Fruit fly (Drosophila melanogaster) whole organism, embryonic: ENCODE data around the gene CG7879.

Experiments
- CG10209 ChIP-seq: fragments of 200-800 bp; sonication (Bioruptor generic); optimal IDR thresholded peaks from 3 replicates; lab custom pipeline; 2017; ENCODE audit warnings: missing biosample characterization, mild to moderate bottlenecking, missing genetic modification characterization, missing genetic modification reagents
- CG11560 ChIP-seq: fragments of 200-800 bp; sonication (Bioruptor generic); IDR thresholded peaks from 3 replicates; pipeline ENCODE4 v1.3.6; 2022; ENCODE audit warnings: missing biosample characterization, missing genetic modification characterization
- CG12155 ChIP-seq: fragments of 200-800 bp; sonication (Bioruptor generic); optimal IDR thresholded peaks from 3 replicates; lab custom pipeline; 2016; ENCODE audit warnings: missing biosample characterization, missing genetic modification characterization
- CG1233 ChIP-seq: fragments of 200-800 bp; sonication (Bioruptor generic); optimal IDR thresholded peaks from 4 replicates; lab custom pipeline; 2018; ENCODE audit warnings: missing biosample characterization, mild to moderate bottlenecking, missing genetic modification characterization
- CG13287 ChIP-seq: fragments of 200-800 bp; sonication (Bioruptor generic); IDR thresholded peaks from 2 replicates; pipeline ENCODE4 v1.3.6; 2022; ENCODE audit warnings: missing biosample characterization, missing genetic modification characterization; ENCODE audit not compliant: partially characterized antibody
- CG13424 ChIP-seq: fragments of 200-800 bp; sonication (Bioruptor generic); optimal IDR thresholded peaks from 2 replicates; lab custom pipeline; 2019; ENCODE audit warnings: missing biosample characterization, mild to moderate bottlenecking, missing genetic modification characterization, moderate library complexity
- CG15696 ChIP-seq: fragments of 200-800 bp; sonication (Bioruptor generic); optimal IDR thresholded peaks from 2 replicates; lab custom pipeline; 2019; ENCODE audit warnings: missing biosample characterization, mild to moderate bottlenecking, missing genetic modification characterization, moderate library complexity
- CG16779 ChIP-seq: fragments of 200-800 bp; sonication (Bioruptor generic); IDR thresholded peaks from 2 replicates; pipeline ENCODE4 v1.3.6; 2022; ENCODE audit warnings: missing biosample characterization, missing genetic modification characterization
- CG17568 ChIP-seq: fragments of 200-800 bp; sonication (Bioruptor generic); optimal IDR thresholded peaks from 2 replicates; lab custom pipeline; 2018; ENCODE audit warnings: missing biosample characterization, mild to moderate bottlenecking, missing genetic modification characterization, moderate library complexity
- CG17802 ChIP-seq: fragments of 200-800 bp; sonication (Bioruptor generic); optimal IDR thresholded peaks from 2 replicates; lab custom pipeline; 2018; ENCODE audit warnings: missing biosample characterization, mild to moderate bottlenecking, missing genetic modification characterization, moderate library complexity
- CG17829 ChIP-seq: fragments of 200-800 bp; optimal IDR thresholded peaks from 2 replicates; lab custom pipeline; 2019; ENCODE audit warnings: missing biosample characterization, mild to moderate bottlenecking, missing genetic modification characterization, moderate library complexity
- CG18262 ChIP-seq: fragments of 200-800 bp; optimal IDR thresholded peaks from 3 replicates; lab custom pipeline; 2019; ENCODE audit warnings: missing biosample characterization, mild to moderate bottlenecking, missing genetic modification characterization, moderate library complexity
- CG32767 ChIP-seq: fragments of 200-800 bp; sonication (Bioruptor generic); IDR thresholded peaks from 2 replicates; pipeline ENCODE4 v1.3.6; 2022; ENCODE audit warnings: missing biosample characterization, missing genetic modification characterization
- CG3847 ChIP-seq: fragments of 200-800 bp; sonication (Bioruptor generic); IDR thresholded peaks from 2 replicates; pipeline ENCODE4 v1.3.6; 2022; ENCODE audit warnings: missing biosample characterization, missing genetic modification characterization
- CG4328 ChIP-seq: fragments of 200-800 bp; sonication (Bioruptor generic); optimal IDR thresholded peaks from 3 replicates; lab custom pipeline; 2017; ENCODE audit warnings: missing biosample characterization, missing genetic modification reagents, missing genetic modification characterization
- CG5953 ChIP-seq: fragments of 200-800 bp; sonication (Bioruptor generic); IDR thresholded peaks from 2 replicates; pipeline ENCODE4 v1.3.6; 2022; ENCODE audit warnings: missing biosample characterization, missing genetic modification characterization
- CG8924 ChIP-seq: fragments of 200-800 bp; optimal IDR thresholded peaks from 3 replicates; lab custom pipeline; 2019; ENCODE audit warnings: missing biosample characterization, mild to moderate bottlenecking, missing genetic modification characterization, moderate library complexity
- CG9609 ChIP-seq: fragments of 200-800 bp; sonication (Bioruptor generic); optimal IDR thresholded peaks from 3 replicates; lab custom pipeline; 2016; ENCODE audit warnings: missing biosample characterization, missing genetic modification characterization
- Dad ChIP-seq: fragments of 200-800 bp; sonication (Bioruptor generic); optimal IDR thresholded peaks from 3 replicates; lab custom pipeline; 2016; ENCODE audit warnings: missing biosample characterization, missing genetic modification characterization
- Dip2 ChIP-seq: fragments of 200-800 bp; sonication (Bioruptor generic); IDR thresholded peaks from 2 replicates; pipeline ENCODE4 v1.3.6; 2022; ENCODE audit warnings: missing biosample characterization, missing genetic modification characterization
- Gug ChIP-seq: fragments of 200-800 bp; sonication (Bioruptor generic); IDR thresholded peaks from 4 replicates; pipeline ENCODE4 v1.3.6; 2022; ENCODE audit warnings: missing biosample characterization, missing genetic modification characterization
- HLH3B ChIP-seq: fragments of 200-800 bp; sonication (Bioruptor generic); IDR thresholded peaks from 2 replicates; pipeline ENCODE4 v1.3.6; 2022; ENCODE audit warnings: missing biosample characterization, missing genetic modification characterization
- Hand ChIP-seq: fragments of 200-800 bp; sonication (Bioruptor generic); optimal IDR thresholded peaks from 2 replicates; lab custom pipeline; 2017; ENCODE audit warnings: mild to moderate bottlenecking, missing biosample characterization, missing genetic modification reagents, missing genetic modification characterization
- Meics ChIP-seq: fragments of 200-800 bp; sonication (Bioruptor generic); optimal IDR thresholded peaks from 2 replicates; lab custom pipeline; 2017; ENCODE audit warnings: missing biosample characterization, mild to moderate bottlenecking, missing genetic modification characterization
- Mrtf ChIP-seq: fragments of 200-800 bp; sonication (Bioruptor generic); IDR thresholded peaks from 3 replicates; pipeline ENCODE4 v1.3.6; 2022; ENCODE audit warnings: missing biosample characterization, missing genetic modification characterization
- Oli ChIP-seq: fragments of 200-800 bp; sonication (Bioruptor generic); optimal IDR thresholded peaks from 2 replicates; lab custom pipeline; 2018; ENCODE audit warnings: missing biosample characterization, mild to moderate bottlenecking, missing genetic modification characterization, moderate library complexity
- PHDP ChIP-seq: fragments of 200-800 bp; sonication (Bioruptor generic); optimal IDR thresholded peaks from 3 replicates; lab custom pipeline; 2018; ENCODE audit warnings: missing biosample characterization, mild to moderate bottlenecking, missing genetic modification characterization, moderate library complexity
- Scr ChIP-seq: fragments of 200-800 bp; sonication (Bioruptor generic); IDR thresholded peaks from 2 replicates; pipeline ENCODE4 v1.3.6; 2022; ENCODE audit warnings: missing biosample characterization, missing genetic modification characterization; ENCODE audit not compliant: partially characterized antibody
- Side ChIP-seq: fragments of 200-800 bp; sonication (Bioruptor generic); optimal IDR thresholded peaks from 2 replicates; lab custom pipeline; 2016; ENCODE audit warnings: missing biosample characterization, missing genetic modification characterization
- Sox102F ChIP-seq: fragments of 200-800 bp; sonication (Bioruptor generic); optimal IDR thresholded peaks from 2 replicates; lab custom pipeline; 2018; ENCODE audit warnings: missing biosample characterization, mild to moderate bottlenecking, missing genetic modification characterization, moderate library complexity
- Taf1 ChIP-seq: fragments of 200-800 bp; sonication (Bioruptor generic); IDR thresholded peaks from 2 replicates; pipeline ENCODE4 v1.3.6; 2022; ENCODE audit warnings: missing biosample characterization, missing genetic modification characterization
- aop ChIP-seq: fragments of 200-800 bp; sonication (Bioruptor generic); IDR thresholded peaks from 2 replicates; pipeline ENCODE4 v1.3.6; 2022; ENCODE audit warnings: missing biosample characterization, missing genetic modification characterization
- ara ChIP-seq: fragments of 200-800 bp; sonication (Bioruptor generic); IDR thresholded peaks from 2 replicates; pipeline ENCODE4 v1.3.6; 2022; ENCODE audit warnings: missing biosample characterization, missing genetic modification characterization
- ash1 ChIP-seq: fragments of 200-800 bp; sonication (Bioruptor generic); optimal IDR thresholded peaks from 2 replicates; lab custom pipeline; 2018; ENCODE audit warnings: missing biosample characterization, mild to moderate bottlenecking, missing genetic modification characterization
- ato ChIP-seq: fragments of 200-800 bp; sonication (Bioruptor generic); IDR thresholded peaks from 2 replicates; pipeline ENCODE4 v1.3.6; 2022; ENCODE audit warnings: missing biosample characterization, missing genetic modification characterization; ENCODE audit not compliant: partially characterized antibody
- bigmax ChIP-seq: fragments of 200-800 bp; sonication (Bioruptor generic); optimal IDR thresholded peaks from 2 replicates; lab custom pipeline; 2018; ENCODE audit warnings: missing biosample characterization, mild to moderate bottlenecking, missing genetic modification characterization
- cwo ChIP-seq: fragments of 200-800 bp; sonication (Bioruptor generic); optimal IDR thresholded peaks from 3 replicates; lab custom pipeline; 2017; ENCODE audit warnings: missing biosample characterization, missing genetic modification characterization, mild to moderate bottlenecking, moderate library complexity, missing genetic modification reagents
- dati ChIP-seq: fragments of 200-800 bp; sonication (Bioruptor generic); IDR thresholded peaks from 2 replicates; pipeline ENCODE4 v1.3.6; 2022; ENCODE audit warnings: missing biosample characterization, missing genetic modification characterization
- disco-r ChIP-seq: fragments of 200-800 bp; sonication (Bioruptor generic); optimal IDR thresholded peaks from 2 replicates; lab custom pipeline; 2016; ENCODE audit warnings: missing biosample characterization, missing genetic modification characterization
- dysf ChIP-seq: fragments of 200-800 bp; sonication (Bioruptor generic); IDR thresholded peaks from 3 replicates; pipeline ENCODE4 v1.3.6; 2022; ENCODE audit warnings: missing biosample characterization, missing genetic modification characterization
- en ChIP-seq: fragments of 200-800 bp; sonication (Bioruptor generic); optimal IDR thresholded peaks from 2 replicates; lab custom pipeline; 2016; ENCODE audit warnings: missing biosample characterization, missing genetic modification characterization
- gcm ChIP-seq: fragments of 200-800 bp; sonication (Bioruptor generic); optimal IDR thresholded peaks from 2 replicates; lab custom pipeline; 2019; ENCODE audit warnings: missing biosample characterization, mild to moderate bottlenecking, missing genetic modification characterization, moderate library complexity
- gem ChIP-seq: fragments of 200-800 bp; sonication (Bioruptor generic); optimal IDR thresholded peaks from 2 replicates; lab custom pipeline; 2019; ENCODE audit warnings: missing biosample characterization, mild to moderate bottlenecking, missing genetic modification characterization, moderate library complexity
- grn ChIP-seq: fragments of 200-800 bp; sonication (Bioruptor generic); optimal IDR thresholded peaks from 3 replicates; lab custom pipeline; 2017; ENCODE audit warnings: missing biosample characterization, missing genetic modification characterization
- ham ChIP-seq: fragments of 200-800 bp; sonication (Bioruptor generic); IDR thresholded peaks from 2 replicates; pipeline ENCODE4 v1.3.6; 2022; ENCODE audit warnings: missing biosample characterization, missing genetic modification characterization
- kay ChIP-seq: fragments of 200-800 bp; sonication (Bioruptor generic); optimal IDR thresholded peaks from 2 replicates; lab custom pipeline; 2016; ENCODE audit warnings: missing biosample characterization, missing genetic modification characterization
- salm ChIP-seq: fragments of 200-800 bp; sonication (Bioruptor generic); optimal IDR thresholded peaks from 2 replicates; lab custom pipeline; 2018; ENCODE audit warnings: missing biosample characterization, mild to moderate bottlenecking, missing genetic modification characterization
- sisA ChIP-seq: fragments of 200-800 bp; sonication (Bioruptor generic); IDR thresholded peaks from 2 replicates; pipeline ENCODE4 v1.3.6; 2022; ENCODE audit warnings: missing biosample characterization, missing genetic modification characterization
- twi ChIP-seq: fragments of 200-800 bp; optimal IDR thresholded peaks from 2 replicates; lab custom pipeline; 2019; ENCODE audit warnings: missing biosample characterization, mild to moderate bottlenecking, missing genetic modification characterization, moderate library complexity
- unc-4 ChIP-seq: fragments of 200-800 bp; sonication (Bioruptor generic); IDR thresholded peaks from 2 replicates; pipeline ENCODE4 v1.3.6; 2022; ENCODE audit warnings: missing biosample characterization, missing genetic modification characterization; ENCODE audit not compliant: partially characterized antibody
- vvl ChIP-seq: fragments of 200-800 bp; sonication (Bioruptor generic); IDR thresholded peaks from 2 replicates; pipeline ENCODE4 v1.3.6; 2022; ENCODE audit warnings: missing biosample characterization, missing genetic modification characterization

CG7879 gene

DNA sequence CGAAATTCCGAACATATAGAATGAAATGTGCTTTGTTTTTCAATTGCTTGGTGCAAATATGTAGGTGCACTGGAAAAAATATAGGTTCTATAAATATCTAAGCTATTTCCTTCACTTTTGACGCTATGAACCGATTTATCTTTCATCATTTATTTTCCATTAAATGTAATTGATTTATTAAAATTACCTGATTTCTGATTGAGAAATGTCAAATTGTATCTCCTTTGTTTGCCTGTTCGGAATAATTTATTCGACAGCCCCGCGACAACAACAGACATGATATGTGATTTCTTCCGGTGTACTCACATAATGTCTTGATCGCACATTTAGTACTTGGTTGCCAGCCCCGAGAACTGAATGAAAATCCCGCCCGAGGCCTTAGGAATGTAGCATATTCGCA, 41.2 kb upstream of the CG7879 start (continued):
- TF ChIP-seq Taf1 (GFP tag; lab: Robert Waterston, UW) (0 out of 2 replicates have a peak, but pooled peaks have one; percentile 10), CG17568 (no peak), CG5953 (GFP tag; lab: Robert Waterston, UW) (no peak), CG4328 (GFP tag; lab: Kevin White, UChicago) (no peak), CG9609 (GFP tag; lab: Kevin White, UChicago) (no peak), Oli (tag; lab: Kevin White, UChicago) (peak; percentile 41), CG1233 (no peak), Dip2 (GFP tag; lab: Robert Waterston, UW) (no peak), PHDP (peak; percentile 48), CG17829 (tag; lab: Kevin White, UChicago) (no peak), CG8924 (tag; lab: Kevin White, UChicago) (peak; percentile 32), Hand (GFP tag; lab: Kevin White, UChicago) (peak; percentile 1), ash1 (GFP tag; lab: Kevin White, UChicago) (no peak), Sox102F (GFP tag; lab: Kevin White, UChicago) (peak; percentile 32), salm (tag; lab: Kevin White, UChicago) (no peak), ato (GFP tag; lab: Robert Waterston, UW) (no peak), CG15696 (no peak), ham (GFP tag; lab: Robert Waterston, UW) (no peak), sisA (GFP tag; lab: Robert Waterston, UW) (peak; percentile 24; the same call in 1 of the 2 replicates), twi (tag; lab: Kevin White, UChicago) (no peak), Side (GFP tag; lab: Kevin White, UChicago) (no peak), unc-4 (GFP tag; lab: Robert Waterston, UW) (no peak), vvl (GFP tag; lab: Robert Waterston, UW) (no peak), disco-r (GFP tag; lab: Kevin White, UChicago) (no peak), gcm (GFP tag; lab: Kevin White, UChicago) (no peak), Mrtf (no peak), Meics (GFP tag; lab: Kevin White, UChicago) (peak; percentile 68), CG13287 (GFP tag; lab: Robert Waterston, UW) (no peak), Gug (GFP tag; lab: Robert Waterston, UW) (peak; percentile 57; the same call in 2 of the 4 replicates), CG17802 (tag; lab: Kevin White, UChicago) (no peak), ara (no peak), Scr (GFP tag; lab: Robert Waterston, UW) (no peak), aop (GFP tag; lab: Robert Waterston, UW) (no peak), gem (peak; percentile 59), CG3847 (GFP tag; lab: Robert Waterston, UW) (peak; percentile 61), dysf (GFP tag; lab: Robert Waterston, UW) (peak; percentile 74), CG18262 (tag; lab: Kevin White, UChicago) (no peak), Dad (peak; percentile 3), grn (no peak), CG16779 (GFP tag; lab: Robert Waterston, UW) (no peak), CG12155 (peak; percentile 40), CG11560 (tag; lab: Robert Waterston, UW) (peak; percentile 24; the same call in 1 of the 3 replicates), bigmax (GFP tag; lab: Kevin White, UChicago) (no peak), CG13424 (tag; lab: Kevin White, UChicago) (peak; percentile 5), CG10209 (GFP tag; lab: Kevin White, UChicago) (peak; percentile 34), CG32767 (GFP tag; lab: Robert Waterston, UW) (no peak), dati (no peak), cwo (GFP tag; lab: Kevin White, UChicago) (peak; percentile 32), HLH3B (GFP tag; lab: Robert Waterston, UW) (no peak), en (GFP tag; lab: Kevin White, UChicago) (no peak), kay (GFP tag; lab: Kevin White, UChicago) (no peak)
